ENCODE assay signal across 1 fruit fly cellular context in the genomic region with DNA sequence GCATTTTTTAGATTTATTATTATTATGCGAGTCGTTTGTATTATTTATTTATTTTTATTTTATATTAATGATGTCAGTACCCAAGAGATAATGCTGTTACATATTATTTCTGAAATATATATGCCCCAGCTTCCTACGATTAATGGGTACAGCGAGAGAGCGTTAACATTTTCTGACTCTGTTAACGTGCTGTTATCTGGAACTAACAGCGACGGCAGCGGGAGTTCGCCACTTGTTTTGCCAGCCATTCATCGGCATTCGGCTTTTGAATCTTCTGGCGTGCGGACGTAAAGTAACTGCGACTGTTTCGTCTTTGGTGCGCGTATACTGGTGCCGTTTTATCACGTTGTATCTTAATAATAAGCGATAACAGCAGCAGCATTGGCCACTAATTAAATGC.
TF ChIP-seq lines count a peak whose summit lies in the region.

A gene (plus strand): TSS at position 254 of the 400 bp plus-strand sequence.

TF ChIP-seq in whole organism, embryonic, 481 proteins besides CTCF, POLR2A, EP300 and RAD21 (continued from another document and continues in another):
- TF ChIP-seq crol (GFP tag; IDR thresholded peaks at IDR 0.05; lab: Robert Waterston, UW) (no peak), CG3995 (GFP tag; optimal IDR thresholded peaks at IDR 0.05; lab: Kevin White, UChicago) (peak; percentile 38), CG10979 (tag; optimal IDR thresholded peaks at IDR 0.05; lab: Kevin White, UChicago) (peak; percentile 72), CG18764 (GFP tag; optimal IDR thresholded peaks at IDR 0.05; lab: Kevin White, UChicago) (peak; percentile 66), oc (tag; optimal IDR thresholded peaks at IDR 0.05; lab: Kevin White, UChicago) (peak; percentile 79), Neu2 (GFP tag; optimal IDR thresholded peaks at IDR 0.05; lab: Kevin White, UChicago; ENCODE audit: borderline replicate concordance) (no peak), CG11695 (GFP tag; IDR thresholded peaks at IDR 0.05; lab: Robert Waterston, UW) (peak; percentile 74), MESR4 (GFP tag; optimal IDR thresholded peaks at IDR 0.05; lab: Kevin White, UChicago) (peak; percentile 9), pfk (GFP tag; optimal IDR thresholded peaks at IDR 0.05; lab: Kevin White, UChicago) (peak; percentile 24), CG17568 (GFP tag; optimal IDR thresholded peaks at IDR 0.05; lab: Kevin White, UChicago) (peak; percentile 36), CG6765 (GFP tag; optimal IDR thresholded peaks at IDR 0.05; lab: Kevin White, UChicago) (peak; percentile 86), CG1602 (GFP tag; optimal IDR thresholded peaks at IDR 0.05; lab: Kevin White, UChicago) (peak; percentile 58), CG7271 (tag; optimal IDR thresholded peaks at IDR 0.05; lab: Kevin White, UChicago) (peak; percentile 58), CG17912 (GFP tag; optimal IDR thresholded peaks at IDR 0.05; lab: Kevin White, UChicago) (no peak), Fer3 (tag; optimal IDR thresholded peaks at IDR 0.05; lab: Kevin White, UChicago) (peak; percentile 86), CG2120 (GFP tag; optimal IDR thresholded peaks at IDR 0.05; lab: Kevin White, UChicago) (peak; percentile 40), CG14860 (GFP tag; IDR thresholded peaks at IDR 0.05; lab: Robert Waterston, UW; ENCODE audit: partially characterized antibody) (no peak), ems (GFP tag; optimal IDR thresholded peaks at IDR 0.05; lab: Kevin White, UChicago) (no peak), ttk (GFP tag; IDR thresholded peaks at IDR 0.05; lab: Robert Waterston, UW) (peak; percentile 60; the same call in 1 of the 2 replicates), Spps (tag; optimal IDR thresholded peaks at IDR 0.05; lab: Kevin White, UChicago) (peak; percentile 33), vvl (GFP tag; IDR thresholded peaks at IDR 0.05; lab: Robert Waterston, UW) (peak; percentile 63; the same call in 1 of the 2 replicates), Dad (GFP tag; optimal IDR thresholded peaks at IDR 0.05; lab: Kevin White, UChicago) (peak; percentile 16), Asciz (GFP tag; optimal IDR thresholded peaks at IDR 0.05; lab: Kevin White, UChicago) (peak; percentile 73), gro (GFP tag; optimal IDR thresholded peaks at IDR 0.05; lab: Kevin White, UChicago) (peak; percentile 61), tin (GFP tag; optimal IDR thresholded peaks at IDR 0.05; lab: Kevin White, UChicago) (peak; percentile 61), CHES-1-like (GFP tag; optimal IDR thresholded peaks at IDR 0.05; lab: Kevin White, UChicago) (no peak), CG14710 (tag; optimal IDR thresholded peaks at IDR 0.05; lab: Kevin White, UChicago) (peak; percentile 74), Ravus (GFP tag; IDR thresholded peaks at IDR 0.05; lab: Robert Waterston, UW) (no peak; the same call in 1 of the 2 replicates), Awh (GFP tag; IDR thresholded peaks at IDR 0.05; lab: Robert Waterston, UW) (peak; percentile 56; the same call in 1 of the 2 replicates), CG9437 (GFP tag; optimal IDR thresholded peaks at IDR 0.05; lab: Kevin White, UChicago) (peak; percentile 3), CG32772 (GFP tag; IDR thresholded peaks at IDR 0.05; lab: Robert Waterston, UW) (peak; percentile 47), CG34422 (GFP tag; IDR thresholded peaks at IDR 0.05; lab: Robert Waterston, UW) (peak; percentile 80), H2.0 (GFP tag; IDR thresholded peaks at IDR 0.05; lab: Robert Waterston, UW) (peak; percentile 44; the same call in 1 of the 2 replicates), CG6175 (GFP tag; IDR thresholded peaks at IDR 0.05; lab: Robert Waterston, UW) (0 out of 3 replicates have a peak, but pooled peaks have one; percentile 9), NC2β (GFP tag; optimal IDR thresholded peaks at IDR 0.05; lab: Kevin White, UChicago) (no peak), stwl (tag; optimal IDR thresholded peaks at IDR 0.05; lab: Kevin White, UChicago) (peak; percentile 49), eyg (GFP tag; optimal IDR thresholded peaks at IDR 0.05; lab: Kevin White, UChicago) (no peak), CG9727 (GFP tag; optimal IDR thresholded peaks at IDR 0.05; lab: Kevin White, UChicago) (peak; percentile 69), ash1 (GFP tag; optimal IDR thresholded peaks at IDR 0.05; lab: Kevin White, UChicago) (peak; percentile 72), al (GFP tag; IDR thresholded peaks at IDR 0.05; lab: Robert Waterston, UW) (peak; percentile 54; the same call in 1 of the 2 replicates), Blimp-1 (GFP tag; optimal IDR thresholded peaks at IDR 0.05; lab: Kevin White, UChicago) (peak; percentile 82), CG7357 (GFP tag; IDR thresholded peaks at IDR 0.05; lab: Robert Waterston, UW) (peak; percentile 54; the same call in 2 of the 3 replicates), Sry-δ (GFP tag; optimal IDR thresholded peaks at IDR 0.05; lab: Kevin White, UChicago) (no peak), phol (tag; optimal IDR thresholded peaks at IDR 0.05; lab: Kevin White, UChicago) (peak; percentile 74), Opbp (GFP tag; IDR thresholded peaks at IDR 0.05; lab: Robert Waterston, UW; ENCODE audit: partially characterized antibody) (0 out of 3 replicates have a peak, but pooled peaks have one; percentile 46), sqz (GFP tag; optimal IDR thresholded peaks at IDR 0.05; lab: Kevin White, UChicago) (no peak), CG17829 (tag; optimal IDR thresholded peaks at IDR 0.05; lab: Kevin White, UChicago) (peak; percentile 89), Hr51 (GFP tag; optimal IDR thresholded peaks at IDR 0.05; lab: Kevin White, UChicago) (peak in 1 of 2 experiments; percentile 27), CG13287 (GFP tag; IDR thresholded peaks at IDR 0.05; lab: Robert Waterston, UW; ENCODE audit: partially characterized antibody) (peak; percentile 50; the same call in 1 of the 2 replicates), CG33213 (GFP tag; optimal IDR thresholded peaks at IDR 0.05; lab: Kevin White, UChicago) (no peak), CG14441 (GFP tag; IDR thresholded peaks at IDR 0.05; lab: Robert Waterston, UW) (peak; percentile 71), prd (optimal IDR thresholded peaks at IDR 0.05; lab: Kevin White, UChicago) (no peak), prd (GFP tag; IDR thresholded peaks at IDR 0.05; lab: Robert Waterston, UW) (peak; percentile 67), HmgZ (tag; optimal IDR thresholded peaks at IDR 0.05; lab: Kevin White, UChicago) (peak; percentile 44), Hey (tag; optimal IDR thresholded peaks at IDR 0.05; lab: Kevin White, UChicago) (peak; percentile 28), dpn (GFP tag; optimal IDR thresholded peaks at IDR 0.05; lab: Kevin White, UChicago) (peak; percentile 8 to 53), kay (GFP tag; optimal IDR thresholded peaks at IDR 0.05; lab: Kevin White, UChicago) (peak; percentile 25), NC2α (GFP tag; optimal IDR thresholded peaks at IDR 0.05; lab: Kevin White, UChicago) (no peak), en (GFP tag; optimal IDR thresholded peaks at IDR 0.05; lab: Kevin White, UChicago) (peak; percentile 5), psq (GFP tag; optimal IDR thresholded peaks at IDR 0.05; lab: Kevin White, UChicago) (peak; percentile 23), CG5953 (GFP tag; IDR thresholded peaks at IDR 0.05; lab: Robert Waterston, UW) (peak; percentile 44; the same call in 1 of the 2 replicates), CG4617 (GFP tag; optimal IDR thresholded peaks at IDR 0.05; lab: Kevin White, UChicago; ENCODE audit: borderline replicate concordance) (no peak), CG13775 (GFP tag; optimal IDR thresholded peaks at IDR 0.05; lab: Kevin White, UChicago) (peak; percentile 31), CG8359 (GFP tag; optimal IDR thresholded peaks at IDR 0.05; lab: Kevin White, UChicago; ENCODE audit: borderline replicate concordance) (peak; percentile 39), CG9932 (GFP tag; IDR thresholded peaks at IDR 0.05; lab: Robert Waterston, UW) (peak; percentile 53), CG34376 (GFP tag; optimal IDR thresholded peaks at IDR 0.05; lab: Kevin White, UChicago) (peak; percentile 74), CG12769 (tag; optimal IDR thresholded peaks at IDR 0.05; lab: Kevin White, UChicago) (no peak), NFAT (GFP tag; IDR thresholded peaks at IDR 0.05; lab: Robert Waterston, UW) (peak; percentile 82), MBD-R2 (GFP tag; IDR thresholded peaks at IDR 0.05; lab: Robert Waterston, UW) (peak; percentile 46; the same call in 1 of the 2 replicates), insv (GFP tag; optimal IDR thresholded peaks at IDR 0.05; lab: Kevin White, UChicago) (peak in 1 of 2 experiments; percentile 42), kni (GFP tag; optimal IDR thresholded peaks at IDR 0.05; lab: Kevin White, UChicago) (no peak), Dll (GFP tag; IDR thresholded peaks at IDR 0.05; lab: Robert Waterston, UW; ENCODE audit: partially characterized antibody) (no peak), HLH54F (GFP tag; optimal IDR thresholded peaks at IDR 0.05; lab: Kevin White, UChicago) (peak; percentile 11), dysf (GFP tag; IDR thresholded peaks at IDR 0.05; lab: Robert Waterston, UW) (peak; percentile 51; the same call in 2 of the 3 replicates), Deaf1 (tag; optimal IDR thresholded peaks at IDR 0.05; lab: Kevin White, UChicago) (peak; percentile 92), Fer1 (GFP tag; optimal IDR thresholded peaks at IDR 0.05; lab: Kevin White, UChicago) (peak; percentile 85), schlank (tag; optimal IDR thresholded peaks at IDR 0.05; lab: Kevin White, UChicago) (peak; percentile 17), HmgD (GFP tag; optimal IDR thresholded peaks at IDR 0.05; lab: Kevin White, UChicago) (no peak), Ets65A (GFP tag; lab: Kevin White, UChicago) (peak; percentile 31), CG12299 (tag; optimal IDR thresholded peaks at IDR 0.05; lab: Kevin White, UChicago) (peak; percentile 42), lov (optimal IDR thresholded peaks at IDR 0.05; lab: Kevin White, UChicago) (no peak), lov (GFP tag; IDR thresholded peaks at IDR 0.05; lab: Robert Waterston, UW) (0 out of 3 replicates have a peak, but pooled peaks have one; percentile 18), Meics (GFP tag; optimal IDR thresholded peaks at IDR 0.05; lab: Kevin White, UChicago) (peak; percentile 84), run (tag; optimal IDR thresholded peaks at IDR 0.05; lab: Kevin White, UChicago) (peak; percentile 60), Nf-YC (tag; optimal IDR thresholded peaks at IDR 0.05; lab: Kevin White, UChicago) (peak; percentile 75), onecut (GFP tag; IDR thresholded peaks at IDR 0.05; lab: Robert Waterston, UW) (peak; percentile 76), CG4820 (GFP tag; optimal IDR thresholded peaks at IDR 0.05; lab: Kevin White, UChicago) (peak; percentile 51), kah (GFP tag; optimal IDR thresholded peaks at IDR 0.05; lab: Kevin White, UChicago) (peak; percentile 57), z (GFP tag; IDR thresholded peaks at IDR 0.05; lab: Robert Waterston, UW) (0 out of 3 replicates have a peak, but pooled peaks have one; percentile 30), wek (GFP tag; optimal IDR thresholded peaks at IDR 0.05; lab: Kevin White, UChicago) (peak; percentile 17), CG1024 (GFP tag; IDR thresholded peaks at IDR 0.05; lab: Robert Waterston, UW) (peak; percentile 31; the same call in 1 of the 2 replicates), CG13894 (tag; optimal IDR thresholded peaks at IDR 0.05; lab: Kevin White, UChicago) (peak; percentile 74), Vsx1 (GFP tag; optimal IDR thresholded peaks at IDR 0.05; lab: Kevin White, UChicago) (no peak), Trl (optimal IDR thresholded peaks at IDR 0.05; lab: Kevin White, UChicago) (no peak), Trl (GFP tag; optimal IDR thresholded peaks at IDR 0.05; lab: Kevin White, UChicago) (no peak), Stat92E (GFP tag; optimal IDR thresholded peaks at IDR 0.05; lab: Kevin White, UChicago) (peak in 1 of 3 experiments; percentile 68), bcd (GFP tag; optimal IDR thresholded peaks at IDR 0.05; lab: Kevin White, UChicago) (peak; percentile 57), CG6791 (GFP tag; IDR thresholded peaks at IDR 0.05; lab: Robert Waterston, UW; ENCODE audit: partially characterized antibody) (no peak), fd64A (GFP tag; optimal IDR thresholded peaks at IDR 0.05; lab: Kevin White, UChicago) (peak; percentile 24), chinmo (GFP tag; IDR thresholded peaks at IDR 0.05; lab: Robert Waterston, UW; ENCODE audit: partially characterized antibody) (peak; percentile 80; the same call in 2 of the 4 replicates), ase (GFP tag; IDR thresholded peaks at IDR 0.05; lab: Robert Waterston, UW) (peak; percentile 66; the same call in 1 of the 3 replicates), CG14050 (GFP tag; IDR thresholded peaks at IDR 0.05; lab: Robert Waterston, UW) (peak; percentile 30; the same call in 2 of the 3 replicates), pros (GFP tag; optimal IDR thresholded peaks at IDR 0.05; lab: Kevin White, UChicago) (no peak), HLH4C (GFP tag; IDR thresholded peaks at IDR 0.05; lab: Robert Waterston, UW; ENCODE audit: partially characterized antibody) (0 out of 3 replicates have a peak, but pooled peaks have one; percentile 37), sens (GFP tag; lab: Kevin White, UChicago) (peak; percentile 83), CG18619 (GFP tag; optimal IDR thresholded peaks at IDR 0.05; lab: Kevin White, UChicago) (peak; percentile 70), amos (GFP tag; IDR thresholded peaks at IDR 0.05; lab: Robert Waterston, UW; ENCODE audit: partially characterized antibody) (peak; percentile 42; the same call in 1 of the 2 replicates), B-H2 (GFP tag; optimal IDR thresholded peaks at IDR 0.05; lab: Kevin White, UChicago) (peak; percentile 61), klu (GFP tag; IDR thresholded peaks at IDR 0.05; lab: Robert Waterston, UW) (no peak), CG14667 (GFP tag; IDR thresholded peaks at IDR 0.05; lab: Robert Waterston, UW) (peak; percentile 46; the same call in 1 of the 2 replicates), CG6683 (GFP tag; optimal IDR thresholded peaks at IDR 0.05; lab: Kevin White, UChicago) (peak; percentile 68), gcm (GFP tag; optimal IDR thresholded peaks at IDR 0.05; lab: Kevin White, UChicago) (peak; percentile 55), zen2 (GFP tag; IDR thresholded peaks at IDR 0.05; lab: Robert Waterston, UW; ENCODE audit: partially characterized antibody) (peak; percentile 23; the same call in 1 of the 3 replicates), CG43689 (GFP tag; IDR thresholded peaks at IDR 0.05; lab: Robert Waterston, UW) (no peak), seq (GFP tag; IDR thresholded peaks at IDR 0.05; lab: Robert Waterston, UW) (peak; percentile 18; the same call in 1 of the 2 replicates), nerfin-1 (tag; optimal IDR thresholded peaks at IDR 0.05; lab: Kevin White, UChicago) (peak; percentile 66), CG2889 (GFP tag; IDR thresholded peaks at IDR 0.05; lab: Robert Waterston, UW) (no peak), Rfx (GFP tag; IDR thresholded peaks at IDR 0.05; lab: Robert Waterston, UW) (peak; percentile 50), GATAe (GFP tag; conservative IDR thresholded peaks at IDR 0.05; lab: Robert Waterston, UW) (no peak), Camta (GFP tag; optimal IDR thresholded peaks at IDR 0.05; lab: Kevin White, UChicago) (no peak)
